Fruit fly (Drosophila melanogaster) whole organism, embryonic: ENCODE results near the gene CG15570.
A peak's percentile ranks its signal among the peaks of the same experiment; 100 is the strongest.

Experiments used
- Abd-B ChIP-seq: fragments of 200-800 bp; sonication (Bioruptor generic); optimal IDR thresholded peaks from 2 replicates; lab custom pipeline; 2018; ENCODE audit warnings: missing biosample characterization, mild to moderate bottlenecking, missing genetic modification characterization, moderate library complexity
- Asciz ChIP-seq: fragments of 200-800 bp; sonication (Bioruptor generic); optimal IDR thresholded peaks from 2 replicates; lab custom pipeline; 2017; ENCODE audit warnings: missing biosample characterization, mild to moderate bottlenecking, missing genetic modification characterization, missing genetic modification reagents
- C15 ChIP-seq: fragments of 200-800 bp; sonication (Bioruptor generic); IDR thresholded peaks from 3 replicates; pipeline ENCODE4 v1.3.6; 2022; ENCODE audit warnings: missing biosample characterization, missing genetic modification characterization
- CG10979 ChIP-seq: fragments of 200-800 bp; sonication (Bioruptor generic); optimal IDR thresholded peaks from 2 replicates; lab custom pipeline; 2018; ENCODE audit warnings: missing biosample characterization, mild to moderate bottlenecking, missing genetic modification characterization, moderate library complexity
- CG11560 ChIP-seq: fragments of 200-800 bp; sonication (Bioruptor generic); IDR thresholded peaks from 3 replicates; pipeline ENCODE4 v1.3.6; 2022; ENCODE audit warnings: missing biosample characterization, missing genetic modification characterization
- CG12155 ChIP-seq: fragments of 200-800 bp; sonication (Bioruptor generic); optimal IDR thresholded peaks from 3 replicates; lab custom pipeline; 2016; ENCODE audit warnings: missing biosample characterization, missing genetic modification characterization
- CG12659 ChIP-seq: fragments of 200-800 bp; sonication (Bioruptor generic); optimal IDR thresholded peaks from 3 replicates; lab custom pipeline; 2017; ENCODE audit warnings: mild to moderate bottlenecking, missing biosample characterization, missing genetic modification reagents, missing genetic modification characterization
- CG12942 ChIP-seq: fragments of 200-800 bp; sonication (Bioruptor generic); optimal IDR thresholded peaks from 3 replicates; lab custom pipeline; 2016; ENCODE audit warnings: missing biosample characterization, missing genetic modification characterization
- CG14667 ChIP-seq: fragments of 200-800 bp; sonication (Bioruptor generic); IDR thresholded peaks from 2 replicates; pipeline ENCODE4 v1.3.6; 2022; ENCODE audit warnings: missing biosample characterization, missing genetic modification characterization
- CG16813 ChIP-seq: fragments of 200-800 bp; sonication (Bioruptor generic); IDR thresholded peaks from 3 replicates; pipeline ENCODE4 v1.3.6; 2022; ENCODE audit warnings: missing biosample characterization, missing genetic modification characterization; ENCODE audit not compliant: partially characterized antibody
- CG16815 ChIP-seq: fragments of 200-800 bp; sonication (Bioruptor generic); optimal IDR thresholded peaks from 3 replicates; lab custom pipeline; 2017; ENCODE audit warnings: missing biosample characterization, mild to moderate bottlenecking, missing genetic modification characterization
- CG17328 ChIP-seq: fragments of 200-800 bp; sonication (Bioruptor generic); IDR thresholded peaks from 2 replicates; pipeline ENCODE4 v1.3.6; 2022; ENCODE audit warnings: missing biosample characterization, missing genetic modification characterization
- CG2202 ChIP-seq: fragments of 200-800 bp; sonication (Bioruptor generic); optimal IDR thresholded peaks from 2 replicates; lab custom pipeline; 2018; ENCODE audit warnings: missing biosample characterization, mild to moderate bottlenecking, missing genetic modification characterization
- CG31441 ChIP-seq: fragments of 200-800 bp; sonication (Bioruptor generic); IDR thresholded peaks from 2 replicates; pipeline ENCODE4 v1.3.6; 2022; ENCODE audit warnings: missing biosample characterization, missing genetic modification characterization
- CG42726 ChIP-seq: fragments of 200-800 bp; sonication (Bioruptor generic); IDR thresholded peaks from 2 replicates; pipeline ENCODE4 v1.3.6; 2022; ENCODE audit warnings: missing biosample characterization, missing genetic modification characterization; ENCODE audit not compliant: partially characterized antibody
- CG4707 ChIP-seq: fragments of 200-800 bp; sonication (Bioruptor generic); optimal IDR thresholded peaks from 2 replicates; lab custom pipeline; 2018; ENCODE audit warnings: missing biosample characterization, mild to moderate bottlenecking, missing genetic modification characterization, moderate library complexity
- CG7745 ChIP-seq: fragments of 200-800 bp; sonication (Bioruptor generic); optimal IDR thresholded peaks from 2 replicates; lab custom pipeline; 2018; ENCODE audit warnings: missing biosample characterization, mild to moderate bottlenecking, missing genetic modification characterization, moderate library complexity
- Chrac-16 ChIP-seq: fragments of 200-800 bp; sonication (Bioruptor generic); optimal IDR thresholded peaks from 3 replicates; lab custom pipeline; 2016; ENCODE audit warnings: missing biosample characterization, missing genetic modification characterization
- CoRest ChIP-seq: fragments of 200-800 bp; sonication (Bioruptor generic); optimal IDR thresholded peaks from 3 replicates; lab custom pipeline; 2018; ENCODE audit warnings: missing biosample characterization, mild to moderate bottlenecking, missing genetic modification characterization, moderate library complexity
- Dip3 ChIP-seq: fragments of 200-800 bp; sonication (Bioruptor generic); optimal IDR thresholded peaks from 3 replicates; lab custom pipeline; 2016; ENCODE audit warnings: missing biosample characterization, missing genetic modification characterization
- Drgx ChIP-seq: fragments of 200-800 bp; sonication (Bioruptor generic); IDR thresholded peaks from 2 replicates; pipeline ENCODE4 v1.3.6; 2022; ENCODE audit warnings: missing biosample characterization, missing genetic modification characterization
- Lhr ChIP-seq: fragments of 200-800 bp; sonication (Bioruptor generic); optimal IDR thresholded peaks from 3 replicates; lab custom pipeline; 2017; ENCODE audit warnings: mild to moderate bottlenecking, missing biosample characterization, missing genetic modification reagents, missing genetic modification characterization
- Meics ChIP-seq: fragments of 200-800 bp; sonication (Bioruptor generic); optimal IDR thresholded peaks from 2 replicates; lab custom pipeline; 2017; ENCODE audit warnings: missing biosample characterization, mild to moderate bottlenecking, missing genetic modification characterization
- NC2α ChIP-seq: fragments of 200-800 bp; sonication (Bioruptor generic); optimal IDR thresholded peaks from 2 replicates; lab custom pipeline; 2016; ENCODE audit warnings: missing biosample characterization, missing genetic modification characterization
- Nf-YA ChIP-seq: fragments of 200-800 bp; sonication (Bioruptor generic); IDR thresholded peaks from 2 replicates; pipeline ENCODE4 v1.3.6; 2022; ENCODE audit warnings: missing biosample characterization, missing genetic modification characterization
- Oaz ChIP-seq: fragments of 200-800 bp; sonication (Bioruptor generic); IDR thresholded peaks from 2 replicates; pipeline ENCODE4 v1.3.6; 2022; ENCODE audit warnings: missing biosample characterization, missing genetic modification characterization
- PHDP ChIP-seq: fragments of 200-800 bp; sonication (Bioruptor generic); optimal IDR thresholded peaks from 3 replicates; lab custom pipeline; 2018; ENCODE audit warnings: missing biosample characterization, mild to moderate bottlenecking, missing genetic modification characterization, moderate library complexity
- Six4 ChIP-seq: fragments of 200-800 bp; sonication (Bioruptor generic); optimal IDR thresholded peaks from 2 replicates; lab custom pipeline; 2016; ENCODE audit warnings: missing biosample characterization, missing genetic modification characterization
- ac ChIP-seq: fragments of 200-800 bp; sonication (Bioruptor generic); optimal IDR thresholded peaks from 3 replicates; lab custom pipeline; 2017; ENCODE audit warnings: missing biosample characterization, mild to moderate bottlenecking, missing genetic modification characterization
- al ChIP-seq: fragments of 200-800 bp; sonication (Bioruptor generic); IDR thresholded peaks from 2 replicates; pipeline ENCODE4 v1.3.6; 2022; ENCODE audit warnings: missing biosample characterization, missing genetic modification characterization
- aop ChIP-seq: fragments of 200-800 bp; sonication (Bioruptor generic); IDR thresholded peaks from 2 replicates; pipeline ENCODE4 v1.3.6; 2022; ENCODE audit warnings: missing biosample characterization, missing genetic modification characterization
- dysf ChIP-seq: fragments of 200-800 bp; sonication (Bioruptor generic); IDR thresholded peaks from 3 replicates; pipeline ENCODE4 v1.3.6; 2022; ENCODE audit warnings: missing biosample characterization, missing genetic modification characterization
- exex ChIP-seq: fragments of 200-800 bp; sonication (Bioruptor generic); optimal IDR thresholded peaks from 4 replicates; lab custom pipeline; 2018; ENCODE audit warnings: missing biosample characterization, mild to moderate bottlenecking, missing genetic modification characterization, moderate library complexity
- fd96Cb ChIP-seq: fragments of 200-800 bp; sonication (Bioruptor generic); optimal IDR thresholded peaks from 2 replicates; lab custom pipeline; 2018; ENCODE audit warnings: missing biosample characterization, mild to moderate bottlenecking, missing genetic modification characterization, moderate library complexity
- gce ChIP-seq: fragments of 200-800 bp; sonication (Bioruptor generic); IDR thresholded peaks from 3 replicates; pipeline ENCODE4 v1.3.6; 2022; ENCODE audit warnings: missing biosample characterization, missing genetic modification characterization
- h ChIP-seq: fragments of >200 bp; optimal IDR thresholded peaks from 2 replicates; lab custom pipeline; 2017
- hkb ChIP-seq, 2 experiments: fragments of 200-800 bp in 1 of 2; fragments of >200 bp in 1 of 2; sonication (Bioruptor generic) in 1 of 2; IDR thresholded peaks in 1 of 2; optimal IDR thresholded peaks in 1 of 2; 2 replicates each; pipeline versions ENCODE4 v1.3.6 to Lab custom; 2017 to 2022; ENCODE audit warnings: missing biosample characterization in 1 of 2, missing genetic modification characterization in 1 of 2
- kah ChIP-seq: fragments of 200-800 bp; sonication (Bioruptor generic); optimal IDR thresholded peaks from 2 replicates; lab custom pipeline; 2018; ENCODE audit warnings: missing biosample characterization, mild to moderate bottlenecking, missing genetic modification characterization
- knrl ChIP-seq: fragments of 200-800 bp; sonication (Bioruptor generic); IDR thresholded peaks from 3 replicates; pipeline ENCODE4 v1.3.6; 2022; ENCODE audit warnings: missing biosample characterization, missing genetic modification characterization; ENCODE audit not compliant: partially characterized antibody
- lbe ChIP-seq: fragments of 200-800 bp; sonication (Bioruptor generic); optimal IDR thresholded peaks from 2 replicates; lab custom pipeline; 2016; ENCODE audit warnings: missing biosample characterization, mild to moderate bottlenecking, missing genetic modification characterization
- org-1 ChIP-seq: fragments of 200-800 bp; sonication (Bioruptor generic); optimal IDR thresholded peaks from 2 replicates; lab custom pipeline; 2017; ENCODE audit warnings: missing biosample characterization, missing genetic modification characterization
- otp ChIP-seq: fragments of 200-800 bp; sonication (Bioruptor generic); IDR thresholded peaks from 3 replicates; pipeline ENCODE4, ENCODE4 v1.3.6; 2022; ENCODE audit warnings: missing biosample characterization, missing genetic modification characterization
- psq ChIP-seq: fragments of 200-800 bp; sonication (Bioruptor generic); optimal IDR thresholded peaks from 2 replicates; lab custom pipeline; 2017; ENCODE audit warnings: missing biosample characterization, missing genetic modification characterization
- ranshi ChIP-seq: fragments of 200-800 bp; sonication (Bioruptor generic); IDR thresholded peaks from 2 replicates; pipeline ENCODE4 v1.3.6; 2022; ENCODE audit warnings: missing biosample characterization, missing genetic modification characterization
- shn ChIP-seq: fragments of 200-800 bp; sonication (Bioruptor generic); optimal IDR thresholded peaks from 3 replicates; lab custom pipeline; 2016; ENCODE audit warnings: missing biosample characterization, missing genetic modification characterization
- slou ChIP-seq: fragments of 200-800 bp; sonication (Bioruptor generic); optimal IDR thresholded peaks from 3 replicates; lab custom pipeline; 2016; ENCODE audit warnings: missing biosample characterization, missing genetic modification characterization
- so ChIP-seq: fragments of 200-800 bp; sonication (Bioruptor generic); IDR thresholded peaks from 3 replicates; pipeline ENCODE4 v1.3.6; 2022; ENCODE audit warnings: missing biosample characterization, missing genetic modification characterization
- trh ChIP-seq: fragments of 200-800 bp; sonication (Bioruptor generic); optimal IDR thresholded peaks from 2 replicates; lab custom pipeline; 2016; ENCODE audit warnings: missing biosample characterization, missing genetic modification characterization
- wek ChIP-seq: fragments of 200-800 bp; sonication (Bioruptor generic); optimal IDR thresholded peaks from 3 replicates; lab custom pipeline; 2018; ENCODE audit warnings: missing biosample characterization, mild to moderate bottlenecking, missing genetic modification characterization, moderate library complexity
- zen ChIP-seq: fragments of 200-800 bp; sonication (Bioruptor generic); optimal IDR thresholded peaks from 3 replicates; lab custom pipeline; 2018; ENCODE audit warnings: missing biosample characterization, mild to moderate bottlenecking, missing genetic modification characterization, moderate library complexity
- zfh1 ChIP-seq: fragments of 200-800 bp; sonication (Bioruptor generic); IDR thresholded peaks from 3 replicates; pipeline ENCODE4 v1.3.6; 2022; ENCODE audit warnings: missing biosample characterization, missing genetic modification characterization

CG15570 gene

dm6 chrX:4202235-4202794 lies 15.7 kb upstream of the CG15570 start (continued):
- TF ChIP-seq Chrac-16 (GFP tag; lab: Kevin White, UChicago) (no peak), aop (GFP tag; lab: Robert Waterston, UW) (no peak), kah (GFP tag; lab: Kevin White, UChicago) (no peak), CG12155 (GFP tag; lab: Kevin White, UChicago) (no peak), shn (GFP tag; lab: Kevin White, UChicago) (no peak), org-1 (peak; percentile 41), zen (tag; lab: Kevin White, UChicago) (peak; percentile 34), gce (GFP tag; lab: Robert Waterston, UW) (no peak), C15 (GFP tag; lab: Robert Waterston, UW) (no peak), CG17328 (no peak), dysf (GFP tag; lab: Robert Waterston, UW) (no peak), lbe (GFP tag; lab: Kevin White, UChicago) (no peak), h (lab: Kevin White, UChicago) (no peak), hkb (optimal IDR thresholded peaks at IDR 0.05; lab: Kevin White, UChicago) (no peak), hkb (GFP tag; IDR thresholded peaks at IDR 0.05; lab: Robert Waterston, UW) (peak; percentile 51; the same call in 1 of the 2 replicates), trh (GFP tag; lab: Kevin White, UChicago) (no peak), Six4 (GFP tag; lab: Kevin White, UChicago) (peak; percentile 4), CG14667 (GFP tag; lab: Robert Waterston, UW) (no peak), Oaz (no peak), zfh1 (GFP tag; lab: Robert Waterston, UW) (0 out of 3 replicates have a peak, but pooled peaks have one; percentile 36), NC2α (GFP tag; lab: Kevin White, UChicago) (peak; percentile 9), Asciz (GFP tag; lab: Kevin White, UChicago) (peak; percentile 43), CG16813 (no peak), psq (no peak), CG16815 (no peak), CG11560 (tag; lab: Robert Waterston, UW) (no peak), CG12659 (GFP tag; lab: Kevin White, UChicago) (peak; percentile 37), ranshi (GFP tag; lab: Robert Waterston, UW) (no peak), Abd-B (GFP tag; lab: Kevin White, UChicago) (no peak), PHDP (peak; percentile 27), so (GFP tag; lab: Robert Waterston, UW) (no peak), exex (peak; percentile 21), slou (GFP tag; lab: Kevin White, UChicago) (no peak), CoRest (no peak), CG42726 (GFP tag; lab: Robert Waterston, UW) (no peak), CG7745 (peak; percentile 63), Meics (peak; percentile 48), knrl (GFP tag; lab: Robert Waterston, UW) (no peak), CG31441 (GFP tag; lab: Robert Waterston, UW) (peak; percentile 37; the same call in 1 of the 2 replicates), Dip3 (no peak), ac (GFP tag; lab: Kevin White, UChicago) (peak; percentile 51), CG12942 (GFP tag; lab: Kevin White, UChicago) (no peak), Lhr (GFP tag; lab: Kevin White, UChicago) (peak; percentile 21), Drgx (no peak), otp (GFP tag; lab: Robert Waterston, UW) (0 out of 3 replicates have a peak, but pooled peaks have one; percentile 20), CG10979 (no peak), al (no peak), fd96Cb (no peak), CG2202 (tag; lab: Kevin White, UChicago) (peak; percentile 49), Nf-YA (GFP tag; lab: Robert Waterston, UW) (no peak), CG4707 (GFP tag; lab: Kevin White, UChicago) (peak; percentile 42), wek (GFP tag; lab: Kevin White, UChicago) (peak; percentile 46)
